Fruit fly (Drosophila melanogaster) whole organism, wandering third instar larva: ENCODE data around the gene Shc.

Experiments used
- Abd-B ChIP-seq: fragments of >200 bp; optimal IDR thresholded peaks from 2 replicates; lab custom pipeline; 2017; ENCODE audit warnings: missing biosample characterization, missing genetic modification characterization
- CG32264 ChIP-seq: fragments of 200-800 bp; sonication (Bioruptor generic); optimal IDR thresholded peaks from 2 replicates; lab custom pipeline; 2016; ENCODE audit warnings: missing biosample characterization, missing genetic modification characterization
- CG9705 ChIP-seq: fragments of 200-800 bp; sonication (Bioruptor generic); optimal IDR thresholded peaks from 2 replicates; lab custom pipeline; 2018; ENCODE audit warnings: missing biosample characterization, mild to moderate bottlenecking, missing genetic modification characterization
- Dfd ChIP-seq: fragments of >200 bp; optimal IDR thresholded peaks from 2 replicates; lab custom pipeline; 2017; ENCODE audit warnings: missing biosample characterization, missing genetic modification characterization
- Dif ChIP-seq: fragments of 200-275, 200-300 bp; sonication (Bioruptor generic); optimal IDR thresholded peaks from 2 replicates; lab custom pipeline; 2018; ENCODE audit warnings: missing biosample characterization, missing genetic modification characterization; ENCODE audit not compliant: partially characterized antibody
- GATAd ChIP-seq: sonication (Bioruptor generic); optimal IDR thresholded peaks from 2 replicates; lab custom pipeline; 2016; ENCODE audit warnings: missing biosample characterization, missing genetic modification characterization
- HLH106 ChIP-seq: fragments of 200-800 bp; optimal IDR thresholded peaks from 3 replicates; lab custom pipeline; 2019; ENCODE audit warnings: missing biosample characterization, mild to moderate bottlenecking, missing genetic modification characterization, moderate library complexity
- Hnf4 ChIP-seq: fragments of 200-800 bp; sonication (Bioruptor generic); optimal IDR thresholded peaks from 2 replicates; lab custom pipeline; 2016; ENCODE audit warnings: missing biosample characterization, mild to moderate bottlenecking, missing genetic modification characterization
- Hr78 ChIP-seq: fragments of >200 bp; optimal IDR thresholded peaks from 2 replicates; lab custom pipeline; 2017; ENCODE audit warnings: missing biosample characterization, missing genetic modification characterization
- Hr83 ChIP-seq: fragments of 200-300 bp; sonication (Bioruptor generic); optimal IDR thresholded peaks from 2 replicates; lab custom pipeline; 2016; ENCODE audit warnings: missing biosample characterization, mild to moderate bottlenecking, missing genetic modification characterization, moderate library complexity; ENCODE audit not compliant: poor library complexity, severe bottlenecking
- Jra ChIP-seq: sonication (Bioruptor generic); optimal IDR thresholded peaks from 2 replicates; lab custom pipeline; 2016; ENCODE audit warnings: missing biosample characterization, missing genetic modification characterization
- Mio ChIP-seq: sonication (Bioruptor generic); optimal IDR thresholded peaks from 2 replicates; lab custom pipeline; 2016; ENCODE audit warnings: missing biosample characterization, missing genetic modification characterization
- Myc ChIP-seq: fragments of >200 bp; optimal IDR thresholded peaks from 2 replicates; lab custom pipeline; 2017
- OdsH ChIP-seq: fragments of 200-800 bp; sonication (Bioruptor generic); optimal IDR thresholded peaks from 2 replicates; lab custom pipeline; 2016; ENCODE audit warnings: missing biosample characterization, mild to moderate bottlenecking, missing genetic modification characterization
- Rel ChIP-seq, 2 experiments: fragments of 200-800 bp; sonication (Bioruptor generic) in 1 of 2; optimal IDR thresholded peaks; 2 replicates in 1 of 2; 3 replicates in 1 of 2; lab custom pipeline; 2016 to 2019; ENCODE audit warnings: mild to moderate bottlenecking in 2 of 2, missing biosample characterization in 2 of 2, missing genetic modification characterization in 2 of 2, moderate library complexity in 1 of 2
- Sp1 ChIP-seq: fragments of 200-800 bp; sonication (Bioruptor generic); optimal IDR thresholded peaks from 3 replicates; lab custom pipeline; 2019; ENCODE audit warnings: missing biosample characterization, mild to moderate bottlenecking, missing genetic modification characterization, moderate library complexity
- brk ChIP-seq: fragments of 200-800 bp; sonication (Bioruptor generic); optimal IDR thresholded peaks from 2 replicates; lab custom pipeline; 2016; ENCODE audit warnings: missing biosample characterization, mild to moderate bottlenecking, missing genetic modification characterization
- dmrt93B ChIP-seq: fragments of 200-800 bp; sonication (Bioruptor generic); optimal IDR thresholded peaks from 2 replicates; lab custom pipeline; 2018; ENCODE audit warnings: missing biosample characterization, mild to moderate bottlenecking, missing genetic modification characterization
- dsf ChIP-seq: sonication (Bioruptor generic); optimal IDR thresholded peaks from 2 replicates; lab custom pipeline; 2016; ENCODE audit warnings: missing biosample characterization, missing genetic modification characterization, borderline replicate concordance
- ey ChIP-seq: fragments of 200-800 bp; sonication (Bioruptor generic); optimal IDR thresholded peaks from 2 replicates; lab custom pipeline; 2016; ENCODE audit warnings: missing biosample characterization, missing genetic modification characterization
- foxo ChIP-seq, 2 experiments: fragments of 200-800 bp; sonication (Bioruptor generic); optimal IDR thresholded peaks; 2 replicates in 1 of 2; 3 replicates in 1 of 2; lab custom pipeline; 2016 to 2017; ENCODE audit warnings: missing biosample characterization in 2 of 2, missing genetic modification characterization in 2 of 2
- fru ChIP-seq: fragments of 200-800 bp; sonication (Bioruptor generic); optimal IDR thresholded peaks from 3 replicates; lab custom pipeline; 2016; ENCODE audit warnings: missing biosample characterization, mild to moderate bottlenecking, missing genetic modification characterization
- h ChIP-seq: fragments of 200-800 bp; sonication (Bioruptor generic); optimal IDR thresholded peaks from 3 replicates; lab custom pipeline; 2016; ENCODE audit warnings: missing biosample characterization, mild to moderate bottlenecking, missing genetic modification characterization
- jim ChIP-seq: fragments of 175-275, 200-325 bp; sonication (Bioruptor generic); optimal IDR thresholded peaks from 2 replicates; lab custom pipeline; 2016; ENCODE audit warnings: missing biosample characterization, mild to moderate bottlenecking, missing genetic modification characterization
- lola ChIP-seq: fragments of >200 bp; optimal IDR thresholded peaks from 2 replicates; lab custom pipeline; 2017; ENCODE audit warnings: missing biosample characterization, missing genetic modification characterization
- pan ChIP-seq: fragments of >200 bp; optimal IDR thresholded peaks from 2 replicates; lab custom pipeline; 2017
- psq ChIP-seq: fragments of 200-800 bp; sonication (Bioruptor generic); optimal IDR thresholded peaks from 3 replicates; lab custom pipeline; 2017; ENCODE audit warnings: missing biosample characterization, mild to moderate bottlenecking, missing genetic modification characterization, moderate library complexity
- rgr ChIP-seq: fragments of 200-800 bp; sonication (Bioruptor generic); optimal IDR thresholded peaks from 3 replicates; lab custom pipeline; 2016; ENCODE audit warnings: missing biosample characterization, mild to moderate bottlenecking, missing genetic modification characterization
- sage ChIP-seq: fragments of 200-800 bp; sonication (Bioruptor generic); optimal IDR thresholded peaks from 2 replicates; lab custom pipeline; 2016; ENCODE audit warnings: missing biosample characterization, mild to moderate bottlenecking, missing genetic modification characterization
- sv ChIP-seq: fragments of 200-800 bp; sonication (Bioruptor generic); optimal IDR thresholded peaks from 3 replicates; lab custom pipeline; 2016; ENCODE audit warnings: missing biosample characterization, missing genetic modification characterization
- woc ChIP-seq: sonication (Bioruptor generic); optimal IDR thresholded peaks from 2 replicates; lab custom pipeline; 2016; ENCODE audit warnings: missing biosample characterization, mild to moderate bottlenecking, missing genetic modification characterization

The Shc gene

dm6 chr3L:9423757-9424527 is 2.9 kb upstream of the Shc start:
- no peak for TF ChIP-seq Rel (GFP tag; optimal IDR thresholded peaks at IDR 0.05; lab: Kevin White, UChicago)
- peak; percentile 76 for TF ChIP-seq Rel (tag; optimal IDR thresholded peaks at IDR 0.05; lab: Kevin White, UChicago)
- TF ChIP-seq lola (GFP tag; lab: Kevin White, UChicago): no peak

- TF ChIP-seq Hr78 (GFP tag; lab: Kevin White, UChicago) (no peak), Sp1 (GFP tag; lab: Kevin White, UChicago) (peak; percentile 4), sage (GFP tag; lab: Kevin White, UChicago) (peak; percentile 8), OdsH (GFP tag; lab: Kevin White, UChicago) (peak; percentile 8), foxo (GFP tag; optimal IDR thresholded peaks at IDR 0.05; lab: Kevin White, UChicago) (peak in 1 of 2 experiments; percentile 14), brk (GFP tag; lab: Kevin White, UChicago) (peak; percentile 62), CG32264 (no peak)
These were observed 2.3 kb upstream of the Shc start for dm6 chr3L:9424528-9424911.

dm6 chr3L:9425838-9426237 is 972 bp upstream of the Shc start:
- no peak for TF ChIP-seq dsf (GFP tag; lab: Kevin White, UChicago)
- TF ChIP-seq woc (GFP tag; lab: Kevin White, UChicago): no peak
- TF ChIP-seq CG9705: no peak
- TF ChIP-seq Hr83 (GFP tag; lab: Kevin White, UChicago): no peak
- TF ChIP-seq Jra (GFP tag; lab: Kevin White, UChicago): no peak
- no peak for TF ChIP-seq rgr (GFP tag; lab: Kevin White, UChicago)
- TF ChIP-seq fru (GFP tag; lab: Kevin White, UChicago): no peak
- TF ChIP-seq Abd-B (GFP tag; lab: Kevin White, UChicago): no peak
- TF ChIP-seq sv (GFP tag; lab: Kevin White, UChicago): no peak
- TF ChIP-seq ey (GFP tag; lab: Kevin White, UChicago): no peak
- no peak for TF ChIP-seq Dif
- no peak for TF ChIP-seq dmrt93B (GFP tag; lab: Kevin White, UChicago)
- TF ChIP-seq sage (GFP tag; lab: Kevin White, UChicago): no peak
- no peak for TF ChIP-seq jim
- no peak for TF ChIP-seq lola (GFP tag; lab: Kevin White, UChicago)

- TF ChIP-seq Myc (lab: Kevin White, UChicago) (peak; percentile 93), brk (GFP tag; lab: Kevin White, UChicago) (peak; percentile 36), fru (GFP tag; lab: Kevin White, UChicago) (peak; percentile 22), Hr83 (GFP tag; lab: Kevin White, UChicago) (peak; percentile 82), pan (lab: Kevin White, UChicago) (no peak), rgr (GFP tag; lab: Kevin White, UChicago) (peak; percentile 76), Rel (GFP tag; optimal IDR thresholded peaks at IDR 0.05; lab: Kevin White, UChicago) (no peak), Rel (tag; optimal IDR thresholded peaks at IDR 0.05; lab: Kevin White, UChicago) (peak; percentile 86), Mio (peak; percentile 21), CG9705 (peak; percentile 27), Hnf4 (GFP tag; lab: Kevin White, UChicago) (peak; percentile 38), sage (GFP tag; lab: Kevin White, UChicago) (peak; percentile 20), sv (GFP tag; lab: Kevin White, UChicago) (peak; percentile 44), Dfd (GFP tag; lab: Kevin White, UChicago) (no peak), woc (GFP tag; lab: Kevin White, UChicago) (no peak), Sp1 (GFP tag; lab: Kevin White, UChicago) (peak; percentile 76), ey (GFP tag; lab: Kevin White, UChicago) (no peak), jim (no peak), psq (GFP tag; lab: Kevin White, UChicago) (peak; percentile 9), GATAd (GFP tag; lab: Kevin White, UChicago) (peak; percentile 44), CG32264 (no peak), dmrt93B (GFP tag; lab: Kevin White, UChicago) (peak; percentile 28), HLH106 (peak; percentile 44), OdsH (GFP tag; lab: Kevin White, UChicago) (peak; percentile 30), foxo (GFP tag; optimal IDR thresholded peaks at IDR 0.05; lab: Kevin White, UChicago) (peak in 1 of 2 experiments; percentile 41), h (peak; percentile 31), dsf (GFP tag; lab: Kevin White, UChicago) (peak; percentile 9)
These were observed 3.1 kb downstream of the Shc start, which contains the start of the genes RpS17 and MTF-1 for dm6 chr3L:9429665-9430607. RpS17 (minus strand) TSS chr3L:9429821. MTF-1 (plus strand) TSS chr3L:9430312.
